Worm (Caenorhabditis elegans) whole organism, L4 larva: Measurements from ENCODE around the gene ZK507.1.
A peak's percentile ranks its signal among the peaks of the same experiment; 100 is the strongest.

Source experiments
- D1046.2 ChIP-seq: fragments of 200-800 bp; sonication (Bioruptor generic); IDR thresholded peaks from 2 replicates; pipeline ENCODE4 v1.3.6; 2022; ENCODE audit warnings: missing genetic modification characterization, missing compliant biosample characterization
- F26F4.8 ChIP-seq: fragments of 200-800 bp; sonication (Bioruptor generic); conservative IDR thresholded peaks from 2 replicates; pipeline ENCODE4 v1.3.6; 2022; ENCODE audit warnings: missing genetic modification characterization, missing compliant biosample characterization
- F37D6.2 ChIP-seq: sonication (generic microtip); optimal IDR thresholded peaks from 2 replicates; lab custom pipeline; 2016; ENCODE audit warnings: mild to moderate bottlenecking, missing genetic modification characterization, missing compliant biosample characterization
- F49E8.2 ChIP-seq: sonication (generic microtip); optimal IDR thresholded peaks from 2 replicates; lab custom pipeline; 2016; ENCODE audit warnings: missing compliant biosample characterization, mild to moderate bottlenecking, missing genetic modification characterization, borderline replicate concordance
- T20F7.1 ChIP-seq: fragments of 200-800 bp; sonication (Bioruptor generic); optimal IDR thresholded peaks from 2 replicates; lab custom pipeline; 2018; ENCODE audit warnings: mild to moderate bottlenecking, missing genetic modification characterization, missing compliant biosample characterization
- T26A8.4 ChIP-seq: fragments of 200-800 bp; sonication (Bioruptor generic); IDR thresholded peaks from 2 replicates; pipeline ENCODE4 v1.3.6; 2022; ENCODE audit warnings: missing genetic modification characterization, missing compliant biosample characterization
- Y105C5A.15 ChIP-seq: fragments of 200-800 bp; sonication (Bioruptor generic); IDR thresholded peaks from 2 replicates; pipeline ENCODE4 v1.3.6; 2022; ENCODE audit warnings: missing genetic modification characterization, missing compliant biosample characterization
- Y75B8A.6 ChIP-seq: fragments of 200-800 bp; sonication (Bioruptor generic); IDR thresholded peaks from 2 replicates; pipeline ENCODE4 v1.3.6; 2022; ENCODE audit warnings: missing genetic modification reagents, missing genetic modification characterization, missing compliant biosample characterization
- ZK337.2 ChIP-seq: fragments of 200-800 bp; sonication (Bioruptor generic); IDR thresholded peaks from 2 replicates; pipeline ENCODE4 v1.3.6; 2022; ENCODE audit warnings: missing genetic modification reagents, missing genetic modification characterization, missing compliant biosample characterization
- aha-1 ChIP-seq: fragments of 150-350 bp; peaks from one replicate; lab custom pipeline; 2014; ENCODE audit warnings: missing biosample characterization, missing genetic modification characterization
- arid-1 ChIP-seq: fragments of 200-800 bp; sonication (Bioruptor generic); conservative IDR thresholded peaks from 2 replicates; pipeline ENCODE4 v1.3.6; 2022; ENCODE audit warnings: missing genetic modification reagents, missing genetic modification characterization, missing compliant biosample characterization
- attf-4 ChIP-seq: sonication (generic microtip); optimal IDR thresholded peaks from 3 replicates; lab custom pipeline; 2017; ENCODE audit warnings: missing biosample characterization, missing genetic modification characterization
- ceh-20 ChIP-seq: fragments of 200-800 bp; sonication (Bioruptor generic); IDR thresholded peaks from 2 replicates; pipeline ENCODE4 v1.3.6; 2022; ENCODE audit warnings: missing genetic modification reagents, missing genetic modification characterization, missing compliant biosample characterization
- ceh-28 ChIP-seq: fragments of 150-350 bp; optimal IDR thresholded peaks from 2 replicates; lab custom pipeline; 2014; ENCODE audit warnings: missing biosample characterization, missing genetic modification reagents, missing genetic modification characterization
- ceh-62 ChIP-seq: sonication (generic microtip); optimal IDR thresholded peaks from 2 replicates; lab custom pipeline; 2017; ENCODE audit warnings: missing biosample characterization, missing genetic modification characterization
- ces-1 ChIP-seq: fragments of 150-350 bp; sonication (generic microtip); optimal IDR thresholded peaks from 4 replicates; lab custom pipeline; 2014; ENCODE audit warnings: missing biosample characterization, missing genetic modification reagents, missing genetic modification characterization
- daf-19 ChIP-seq: fragments of 200-800 bp; sonication (Bioruptor generic); conservative IDR thresholded peaks from 2 replicates; pipeline ENCODE4 v1.3.6; 2022; ENCODE audit warnings: missing genetic modification characterization, missing compliant biosample characterization
- dmd-9 ChIP-seq: fragments of 200-800 bp; sonication (Bioruptor generic); IDR thresholded peaks from 2 replicates; pipeline ENCODE4 v1.3.6; 2022; ENCODE audit warnings: missing genetic modification reagents, missing genetic modification characterization, missing compliant biosample characterization
- duxl-1 ChIP-seq: sonication (generic microtip); optimal IDR thresholded peaks from 2 replicates; lab custom pipeline; 2016; ENCODE audit warnings: mild to moderate bottlenecking, missing genetic modification characterization, moderate library complexity, missing compliant biosample characterization; ENCODE audit not compliant: poor library complexity
- egl-27 ChIP-seq: sonication (generic microtip); optimal IDR thresholded peaks from 3 replicates; lab custom pipeline; 2017; ENCODE audit warnings: missing biosample characterization, missing genetic modification reagents, missing genetic modification characterization
- egl-43 ChIP-seq: fragments of 200-800 bp; sonication (Bioruptor generic); IDR thresholded peaks from 2 replicates; pipeline ENCODE4 v1.3.6; 2022; ENCODE audit warnings: missing genetic modification reagents, missing genetic modification characterization, missing compliant biosample characterization
- hif-1 ChIP-seq, 2 experiments: sonication (generic microtip); optimal IDR thresholded peaks; 2 replicates each; lab custom pipeline; 2016 to 2017; ENCODE audit warnings: missing compliant biosample characterization in 2 of 2, missing genetic modification characterization in 2 of 2, missing genetic modification reagents in 2 of 2, missing genotype in 2 of 2, mild to moderate bottlenecking in 1 of 2
- lin-15B ChIP-seq: fragments of 150-350 bp; sonication (generic microtip); optimal IDR thresholded peaks from 3 replicates; lab custom pipeline; 2014; ENCODE audit warnings: missing biosample characterization, missing genetic modification characterization
- lin-39 ChIP-seq: fragments of 150-350 bp; optimal IDR thresholded peaks from 2 replicates; lab custom pipeline; 2014; ENCODE audit warnings: missing biosample characterization, missing genetic modification reagents, missing genetic modification characterization
- lir-3 ChIP-seq: sonication (generic microtip); optimal IDR thresholded peaks from 2 replicates; lab custom pipeline; 2016; ENCODE audit warnings: mild to moderate bottlenecking, missing genetic modification characterization, missing compliant biosample characterization
- madf-5 ChIP-seq, 2 experiments: fragments of 200-800 bp; sonication (Bioruptor generic); IDR thresholded peaks; 2 replicates each; pipeline ENCODE4 v1.3.6; 2022; ENCODE audit warnings: missing compliant biosample characterization in 2 of 2, missing genetic modification characterization in 2 of 2
- mdl-1 ChIP-seq, 2 experiments: fragments of 150-350 bp in 1 of 2; sonication (generic microtip) in 1 of 2; optimal IDR thresholded peaks; 2 replicates each; lab custom pipeline; 2014 to 2017; ENCODE audit warnings: missing biosample characterization in 2 of 2, missing genetic modification characterization in 2 of 2
- mdt-29 ChIP-seq: fragments of 200-800 bp; sonication (Bioruptor generic); IDR thresholded peaks from 2 replicates; pipeline ENCODE4 v1.3.6; 2022; ENCODE audit warnings: missing genetic modification reagents, missing genetic modification characterization, missing compliant biosample characterization
- mes-2 ChIP-seq: sonication (generic microtip); optimal IDR thresholded peaks from 2 replicates; lab custom pipeline; 2016; ENCODE audit warnings: missing genotype, mild to moderate bottlenecking, missing genetic modification characterization, missing compliant biosample characterization; ENCODE audit not compliant: poor library complexity, severe bottlenecking
- mxl-2 ChIP-seq: fragments of 200-800 bp; sonication (Bioruptor generic); conservative IDR thresholded peaks from 2 replicates; pipeline ENCODE4 v1.3.6; 2022; ENCODE audit warnings: missing genetic modification reagents, missing genetic modification characterization, missing compliant biosample characterization
- nhr-11 ChIP-seq: fragments of 150-350 bp; optimal IDR thresholded peaks from 2 replicates; lab custom pipeline; 2014; ENCODE audit warnings: missing biosample characterization, missing genetic modification characterization
- nhr-237 ChIP-seq: sonication (generic microtip); optimal IDR thresholded peaks from 2 replicates; lab custom pipeline; 2017; ENCODE audit warnings: missing biosample characterization, missing genetic modification characterization
- nhr-25 ChIP-seq: sonication (generic microtip); optimal IDR thresholded peaks from 2 replicates; lab custom pipeline; 2017; ENCODE audit warnings: missing genetic modification characterization, mild to moderate bottlenecking, missing compliant biosample characterization, antibody characterized with exemption, moderate library complexity, borderline replicate concordance; ENCODE audit not compliant: insufficient read depth
- nhr-6 ChIP-seq: fragments of 150-350 bp; optimal IDR thresholded peaks from 2 replicates; lab custom pipeline; 2014; ENCODE audit warnings: missing biosample characterization, missing genetic modification characterization
- nhr-76 ChIP-seq: fragments of 150-350 bp; optimal IDR thresholded peaks from 2 replicates; lab custom pipeline; 2014; ENCODE audit warnings: missing biosample characterization, missing genetic modification characterization
- pha-4 ChIP-seq, 2 experiments: fragments of 150-350 bp in 1 of 2; fragments of 200-800 bp in 1 of 2; sonication (Bioruptor generic) in 1 of 2; IDR thresholded peaks in 1 of 2; optimal IDR thresholded peaks in 1 of 2; 2 replicates each; pipeline versions ENCODE4 v1.3.6 to Lab custom; 2014 to 2022; ENCODE audit warnings: missing genetic modification characterization in 2 of 2, missing genetic modification reagents in 2 of 2, missing biosample characterization in 1 of 2, missing compliant biosample characterization in 1 of 2
- rbr-2 ChIP-seq: sonication (generic microtip); optimal IDR thresholded peaks from 2 replicates; lab custom pipeline; 2016; ENCODE audit warnings: missing genotype, missing genetic modification characterization, missing compliant biosample characterization
- set-16 ChIP-seq: fragments of 200-800 bp; sonication (Bioruptor generic); IDR thresholded peaks from 2 replicates; pipeline ENCODE4 v1.3.6; 2022; ENCODE audit warnings: missing genetic modification reagents, missing genetic modification characterization, missing compliant biosample characterization
- spr-1 ChIP-seq: sonication (generic microtip); optimal IDR thresholded peaks from 2 replicates; lab custom pipeline; 2016; ENCODE audit warnings: mild to moderate bottlenecking, missing genetic modification characterization, missing compliant biosample characterization
- spr-3 ChIP-seq: fragments of 200-800 bp; sonication (Bioruptor generic); optimal IDR thresholded peaks from 2 replicates; lab custom pipeline; 2018; ENCODE audit warnings: mild to moderate bottlenecking, missing genetic modification characterization, missing compliant biosample characterization
- tra-1 ChIP-seq: fragments of 200-800 bp; sonication (Bioruptor generic); IDR thresholded peaks from 2 replicates; pipeline ENCODE4 v1.3.6; 2022; ENCODE audit warnings: missing genetic modification reagents, missing genetic modification characterization, missing compliant biosample characterization
- zfp-3 ChIP-seq: fragments of 200-800 bp; sonication (Bioruptor generic); conservative IDR thresholded peaks from 2 replicates; pipeline ENCODE4 v1.3.6; 2022; ENCODE audit warnings: missing genetic modification reagents, missing genetic modification characterization, missing compliant biosample characterization

Gene ZK507.1

ce11 chrIII:9052371-9052978 lies 48.6 kb downstream of the ZK507.1 start (continued):
- TF ChIP-seq lin-15B (tag; lab: Kevin White, UChicago) (no peak), hif-1 (tag; optimal IDR thresholded peaks at IDR 0.05; lab: Kevin White, UChicago) (peak in 1 of 2 experiments; percentile 10), D1046.2 (peak; percentile 73), set-16 (GFP tag; lab: Robert Waterston, UW) (peak; percentile 74), spr-3 (GFP tag; lab: Kevin White, UChicago) (no peak), nhr-6 (no peak), F49E8.2 (tag; lab: Kevin White, UChicago) (no peak), Y105C5A.15 (GFP tag; lab: Robert Waterston, UW) (peak; percentile 88), Y75B8A.6 (GFP tag; lab: Robert Waterston, UW) (peak; percentile 79; the same call in 1 of the 2 replicates), ceh-20 (GFP tag; lab: Robert Waterston, UW) (no peak), F26F4.8 (GFP tag; lab: Robert Waterston, UW) (0 out of 2 replicates have a peak, but pooled peaks have one; percentile 42), ceh-62 (tag; lab: Kevin White, UChicago) (no peak), spr-1 (tag; lab: Kevin White, UChicago) (no peak), mdl-1 (tag; optimal IDR thresholded peaks at IDR 0.05; lab: Kevin White, UChicago) (no peak), mdt-29 (GFP tag; lab: Robert Waterston, UW) (0 out of 2 replicates have a peak, but pooled peaks have one; percentile 19), pha-4 (GFP tag; IDR thresholded peaks at IDR 0.05; lab: Robert Waterston, UW) (0 out of 2 replicates have a peak, but pooled peaks have one; percentile 13), pha-4 (tag; optimal IDR thresholded peaks at IDR 0.05; lab: Kevin White, UChicago) (no peak), zfp-3 (GFP tag; lab: Robert Waterston, UW) (peak; percentile 79)

- peak; percentile 49; the same call in 1 of the 2 replicates for TF ChIP-seq mxl-2 (GFP tag; lab: Robert Waterston, UW)
- TF ChIP-seq ZK337.2 (GFP tag; lab: Robert Waterston, UW): 0 out of 2 replicates have a peak, but pooled peaks have one; percentile 54
- TF ChIP-seq madf-5 (GFP tag; IDR thresholded peaks at IDR 0.05; lab: Robert Waterston, UW): 0 out of 4 replicates have a peak, but pooled peaks of 1 of the 2 experiments have one; percentile 6
- TF ChIP-seq Y105C5A.15 (GFP tag; lab: Robert Waterston, UW): no peak
- 0 out of 2 replicates have a peak, but pooled peaks have one; percentile 9 for TF ChIP-seq tra-1
Observed at ce11 chrIII:9051714-9052113, 49.4 kb downstream of the ZK507.1 start.

ce11 chrIII:9051119-9051597 lies 50.0 kb downstream of the ZK507.1 start:
- TF ChIP-seq nhr-6: peak; percentile 80
- peak; percentile 87 for TF ChIP-seq tra-1
- peak; percentile 53 for TF ChIP-seq rbr-2 (tag; lab: Kevin White, UChicago)
- TF ChIP-seq zfp-3 (GFP tag; lab: Robert Waterston, UW): peak; percentile 98
- no peak for TF ChIP-seq lin-39 (tag; lab: Kevin White, UChicago)
- peak; percentile 5 for TF ChIP-seq lir-3 (tag; lab: Kevin White, UChicago)
- no peak for TF ChIP-seq ZK337.2 (GFP tag; lab: Robert Waterston, UW)
- TF ChIP-seq attf-4: peak; percentile 2
- no peak for TF ChIP-seq dmd-9
- TF ChIP-seq F37D6.2: no peak
- TF ChIP-seq aha-1 (tag; lab: Kevin White, UChicago): peak; percentile 98
- peak; percentile 53; the same call in 1 of the 2 replicates for TF ChIP-seq egl-43 (GFP tag; lab: Robert Waterston, UW)
- peak; percentile 85 for TF ChIP-seq Y75B8A.6 (GFP tag; lab: Robert Waterston, UW)
- TF ChIP-seq nhr-25 (tag; lab: Kevin White, UChicago): peak; percentile 10
- TF ChIP-seq nhr-76 (tag; lab: Kevin White, UChicago): peak; percentile 11
- no peak for TF ChIP-seq ces-1 (GFP tag; lab: Kevin White, UChicago)
- TF ChIP-seq duxl-1: peak; percentile 17
- TF ChIP-seq arid-1 (GFP tag; lab: Robert Waterston, UW): 0 out of 2 replicates have a peak, but pooled peaks have one; percentile 57
- TF ChIP-seq nhr-237 (tag; lab: Kevin White, UChicago): no peak
- no peak for TF ChIP-seq set-16 (GFP tag; lab: Robert Waterston, UW)
- TF ChIP-seq daf-19: peak; percentile 31; the same call in 1 of the 2 replicates
- no peak for TF ChIP-seq nhr-11 (tag; lab: Kevin White, UChicago)
- peak; percentile 84 for TF ChIP-seq T20F7.1
- TF ChIP-seq T26A8.4 (GFP tag; lab: Robert Waterston, UW): peak; percentile 89
- no peak for TF ChIP-seq lin-15B (tag; lab: Kevin White, UChicago)
- TF ChIP-seq mes-2 (tag; lab: Kevin White, UChicago): peak; percentile 63
- TF ChIP-seq ceh-28 (tag; lab: Kevin White, UChicago): peak; percentile 36
- no peak for TF ChIP-seq egl-27 (tag; lab: Kevin White, UChicago)
- TF ChIP-seq mxl-2 (GFP tag; lab: Robert Waterston, UW): no peak
